Worm (Caenorhabditis elegans): ENCODE data around the gene F56B3.2.

- TF ChIP-seq elt-1 (tag; optimal IDR thresholded peaks at IDR 0.05), result no peak
- TF ChIP-seq skn-1 (tag; optimal IDR thresholded peaks at IDR 0.05), result no peak
These were observed 25.9 kb upstream of the F56B3.2 start, which contains the start of gene F56B3.4 for ce11 chrIV:794275-794674.

Data from whole organism, L3 larva.